Worm (Caenorhabditis elegans) whole organism, L2 larva: ENCODE measurements around the gene unc-98.
A peak's percentile ranks its signal among the peaks of the same experiment; 100 is the strongest.

Experiments
- C34F6.9 ChIP-seq: fragments of 150-350 bp; optimal IDR thresholded peaks from 2 replicates; lab custom pipeline; 2014; ENCODE audit warnings: missing biosample characterization, missing genetic modification characterization
- F13H6.1 ChIP-seq: sonication (generic microtip); optimal IDR thresholded peaks from 2 replicates; lab custom pipeline; 2016; ENCODE audit warnings: missing genetic modification characterization, missing compliant biosample characterization
- R02D3.7 ChIP-seq: fragments of 150-350 bp; optimal IDR thresholded peaks from 2 replicates; lab custom pipeline; 2014; ENCODE audit warnings: missing biosample characterization, missing genetic modification characterization
- ZK546.5 ChIP-seq: sonication (generic microtip); optimal IDR thresholded peaks from 2 replicates; lab custom pipeline; 2017; ENCODE audit warnings: missing biosample characterization, missing genetic modification characterization
- ama-1 ChIP-seq: fragments of 150-350 bp; optimal IDR thresholded peaks from 2 replicates; lab custom pipeline; 2018; ENCODE audit warnings: inconsistent platforms
- blmp-1 ChIP-seq: sonication (generic microtip); optimal IDR thresholded peaks from 2 replicates; lab custom pipeline; 2017; ENCODE audit warnings: missing genetic modification characterization, mild to moderate bottlenecking, missing compliant biosample characterization, antibody characterized with exemption, moderate library complexity; ENCODE audit not compliant: insufficient read depth
- ceh-16 ChIP-seq: fragments of 150-350 bp; optimal IDR thresholded peaks from 2 replicates; lab custom pipeline; 2014; ENCODE audit warnings: missing biosample characterization, missing genetic modification characterization
- ceh-82 ChIP-seq: fragments of 150-350 bp; optimal IDR thresholded peaks from 2 replicates; lab custom pipeline; 2014; ENCODE audit warnings: missing biosample characterization, missing genetic modification characterization
- crh-2 ChIP-seq: sonication (generic microtip); optimal IDR thresholded peaks from 2 replicates; lab custom pipeline; 2017; ENCODE audit warnings: missing biosample characterization, missing genetic modification characterization
- dmd-4 ChIP-seq: sonication (generic microtip); optimal IDR thresholded peaks from 2 replicates; lab custom pipeline; 2017; ENCODE audit warnings: missing biosample characterization, missing genetic modification characterization
- egl-27 ChIP-seq: sonication (generic microtip); optimal IDR thresholded peaks from 3 replicates; lab custom pipeline; 2017; ENCODE audit warnings: missing biosample characterization, missing genetic modification reagents, missing genetic modification characterization
- elt-1 ChIP-seq: fragments of 150-350 bp; optimal IDR thresholded peaks from 2 replicates; lab custom pipeline; 2014; ENCODE audit warnings: missing biosample characterization, missing genetic modification characterization
- elt-3 ChIP-seq: sonication (generic microtip); optimal IDR thresholded peaks from 2 replicates; lab custom pipeline; 2017; ENCODE audit warnings: missing biosample characterization, missing genetic modification characterization
- lin-11 ChIP-seq: fragments of 150-350 bp; sonication (generic microtip); optimal IDR thresholded peaks from 2 replicates; lab custom pipeline; 2014; ENCODE audit warnings: missing biosample characterization, missing genetic modification characterization, inconsistent platforms, mixed read lengths
- lin-13 ChIP-seq: fragments of 150-350 bp; optimal IDR thresholded peaks from 2 replicates; lab custom pipeline; 2014; ENCODE audit warnings: missing biosample characterization, missing genetic modification reagents, missing genetic modification characterization
- lin-39 ChIP-seq: fragments of 150-350 bp; optimal IDR thresholded peaks from 2 replicates; lab custom pipeline; 2014; ENCODE audit warnings: missing biosample characterization, missing genetic modification reagents, missing genetic modification characterization
- mab-5 ChIP-seq: fragments of 150-350 bp; optimal IDR thresholded peaks from 2 replicates; lab custom pipeline; 2014; ENCODE audit warnings: missing biosample characterization, missing genetic modification characterization
- mbf-1 ChIP-seq: sonication (generic microtip); optimal IDR thresholded peaks from 2 replicates; lab custom pipeline; 2017; ENCODE audit warnings: missing biosample characterization, missing genetic modification characterization
- mdl-1 ChIP-seq, 2 experiments: fragments of 150-350 bp in 1 of 2; sonication (generic microtip) in 1 of 2; optimal IDR thresholded peaks; 2 replicates each; lab custom pipeline; 2017; ENCODE audit warnings: missing biosample characterization in 2 of 2, missing genetic modification characterization in 2 of 2
- nhr-10 ChIP-seq: sonication (generic microtip); optimal IDR thresholded peaks from 2 replicates; lab custom pipeline; 2017; ENCODE audit warnings: missing biosample characterization, missing genetic modification characterization
- nhr-12 ChIP-seq: fragments of 150-350 bp; optimal IDR thresholded peaks from 2 replicates; lab custom pipeline; 2014; ENCODE audit warnings: missing biosample characterization, missing genetic modification characterization
- nhr-129 ChIP-seq: fragments of 150-350 bp; optimal IDR thresholded peaks from 2 replicates; lab custom pipeline; 2014; ENCODE audit warnings: missing biosample characterization, missing genetic modification characterization
- nhr-21 ChIP-seq: fragments of 150-350 bp; optimal IDR thresholded peaks from 2 replicates; lab custom pipeline; 2014; ENCODE audit warnings: missing biosample characterization, missing genetic modification characterization
- nhr-23 ChIP-seq: fragments of 150-350 bp; optimal IDR thresholded peaks from 2 replicates; lab custom pipeline; 2014; ENCODE audit warnings: missing biosample characterization, missing genetic modification reagents, missing genetic modification characterization
- nhr-237 ChIP-seq: fragments of 150-350 bp; optimal IDR thresholded peaks from 2 replicates; lab custom pipeline; 2014; ENCODE audit warnings: missing biosample characterization, missing genetic modification characterization
- nhr-25 ChIP-seq: fragments of 150-350 bp; sonication (generic microtip); optimal IDR thresholded peaks from 3 replicates; lab custom pipeline; 2014; ENCODE audit warnings: missing biosample characterization, missing genetic modification characterization
- nhr-77 ChIP-seq: fragments of 150-350 bp; optimal IDR thresholded peaks from 2 replicates; lab custom pipeline; 2014; ENCODE audit warnings: missing biosample characterization, missing genetic modification characterization
- sem-4 ChIP-seq: fragments of 150-350 bp; optimal IDR thresholded peaks from 2 replicates; lab custom pipeline; 2014; ENCODE audit warnings: missing biosample characterization, missing genetic modification reagents, missing genetic modification characterization
- sma-3 ChIP-seq: sonication (generic microtip); optimal IDR thresholded peaks from 2 replicates; lab custom pipeline; 2016; ENCODE audit warnings: missing genetic modification reagents, missing genetic modification characterization, missing compliant biosample characterization
- sma-9 ChIP-seq, 2 experiments: fragments of 150-350 bp in 1 of 2; sonication (generic microtip) in 1 of 2; optimal IDR thresholded peaks; 2 replicates each; lab custom pipeline; 2014 to 2016; ENCODE audit warnings: missing genetic modification characterization in 2 of 2, mild to moderate bottlenecking in 1 of 2, missing biosample characterization in 1 of 2, missing compliant biosample characterization in 1 of 2, missing genetic modification reagents in 1 of 2, moderate library complexity in 1 of 2
- snpc-4 ChIP-seq: fragments of 150-350 bp; optimal IDR thresholded peaks from 2 replicates; lab custom pipeline; 2014; ENCODE audit warnings: missing biosample characterization, missing genetic modification characterization
- ztf-1 ChIP-seq: fragments of 200-800 bp; sonication (Bioruptor generic); conservative IDR thresholded peaks from 2 replicates; pipeline ENCODE4 v1.3.6; 2022; ENCODE audit warnings: missing genetic modification characterization, missing compliant biosample characterization
- ztf-11 ChIP-seq: sonication (generic microtip); optimal IDR thresholded peaks from 2 replicates; lab custom pipeline; 2017; ENCODE audit warnings: missing biosample characterization, missing genetic modification characterization
- ztf-4 ChIP-seq: fragments of 150-350 bp; optimal IDR thresholded peaks from 2 replicates; lab custom pipeline; 2014; ENCODE audit warnings: missing biosample characterization, missing genetic modification characterization

The unc-98 gene

DNA sequence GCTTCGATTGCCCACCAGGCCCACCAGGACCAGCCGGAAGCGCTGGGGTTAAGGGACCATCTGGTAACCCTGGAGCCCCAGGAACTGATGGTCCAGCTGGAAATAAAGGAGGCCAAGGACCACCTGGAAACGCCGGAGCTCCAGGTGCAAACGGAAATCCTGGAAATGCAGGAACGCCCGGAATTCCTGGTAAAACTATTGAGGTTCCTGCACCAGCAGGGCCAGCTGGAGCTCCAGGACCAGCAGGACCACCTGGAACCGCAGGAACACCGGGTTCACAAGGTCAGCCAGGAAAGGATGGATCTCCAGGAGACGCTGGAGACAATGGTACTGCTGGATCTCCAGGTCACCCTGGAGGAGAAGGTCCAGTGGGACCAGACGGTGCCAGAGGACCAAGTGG lies 25.7 kb downstream of the unc-98 start:
- TF ChIP-seq snpc-4 (tag; lab: Kevin White, UChicago) (no peak), blmp-1 (no peak), dmd-4 (tag; lab: Kevin White, UChicago) (no peak), lin-11 (tag; lab: Kevin White, UChicago) (no peak), sem-4 (tag; lab: Kevin White, UChicago) (no peak), nhr-10 (tag; lab: Kevin White, UChicago) (no peak), mdl-1 (tag; optimal IDR thresholded peaks at IDR 0.05; lab: Kevin White, UChicago) (no peak), ama-1 (lab: Kevin White, UChicago) (no peak), nhr-129 (no peak), R02D3.7 (tag; lab: Kevin White, UChicago) (no peak)

DNA sequence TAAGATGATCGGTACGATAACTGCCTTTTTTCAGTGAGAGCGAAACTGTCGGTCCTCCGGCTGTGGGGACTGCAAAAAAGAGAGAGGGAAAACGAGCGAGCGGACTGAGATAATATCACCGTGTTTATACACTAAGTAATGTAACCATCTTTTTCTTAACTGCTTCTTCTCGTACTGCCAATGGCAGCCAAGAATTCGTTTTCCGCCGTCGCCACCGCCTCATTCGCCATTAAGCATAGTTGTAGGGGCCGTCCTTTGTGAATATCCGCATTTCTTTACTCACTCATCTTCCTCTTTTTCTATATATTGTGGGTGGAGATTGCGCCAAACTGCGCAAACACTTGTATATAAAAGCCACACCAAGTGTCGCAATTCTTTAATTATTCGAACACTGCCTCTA lies 26.9 kb downstream of the unc-98 start, which contains the start of gene col-174:
col-174 (plus strand) TSS at position 301 of the 400 bp plus-strand sequence.
- no peak for TF ChIP-seq ZK546.5 (tag; lab: Kevin White, UChicago)
- no peak for TF ChIP-seq mbf-1 (tag; lab: Kevin White, UChicago)
- TF ChIP-seq C34F6.9 (tag; lab: Kevin White, UChicago), result no peak
- TF ChIP-seq F13H6.1 (tag; lab: Kevin White, UChicago), result no peak
- TF ChIP-seq ztf-4 (tag; lab: Kevin White, UChicago), result no peak
- TF ChIP-seq nhr-25 (tag; lab: Kevin White, UChicago), result no peak

DNA sequence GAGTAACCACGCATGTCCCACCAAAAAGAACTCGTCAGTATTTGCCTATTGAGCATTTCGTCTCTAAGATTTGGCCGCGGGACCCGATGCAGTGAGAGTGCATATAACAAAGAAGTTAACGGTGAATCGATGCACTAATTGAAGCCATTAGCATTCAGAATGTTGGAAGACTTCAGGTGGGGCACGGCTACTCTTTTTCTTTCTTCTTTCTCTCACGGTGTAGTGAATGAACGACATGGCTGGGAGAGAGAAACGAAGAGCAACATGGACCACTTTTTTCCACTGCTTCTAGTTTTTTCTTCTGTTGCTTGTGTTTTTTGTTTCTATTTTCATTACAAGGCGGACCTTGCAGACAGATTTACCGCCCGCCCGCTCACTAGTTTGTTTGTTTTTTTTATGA lies 32.3 kb downstream of the unc-98 start:
- TF ChIP-seq nhr-21 (tag; lab: Kevin White, UChicago) (no peak), ztf-1 (GFP tag; lab: Robert Waterston, UW) (no peak), ceh-16 (tag; lab: Kevin White, UChicago) (no peak), nhr-23 (tag; lab: Kevin White, UChicago) (no peak), egl-27 (tag; lab: Kevin White, UChicago) (no peak), ztf-11 (tag; lab: Kevin White, UChicago) (no peak), nhr-25 (tag; lab: Kevin White, UChicago) (no peak), C34F6.9 (tag; lab: Kevin White, UChicago) (no peak)

DNA sequence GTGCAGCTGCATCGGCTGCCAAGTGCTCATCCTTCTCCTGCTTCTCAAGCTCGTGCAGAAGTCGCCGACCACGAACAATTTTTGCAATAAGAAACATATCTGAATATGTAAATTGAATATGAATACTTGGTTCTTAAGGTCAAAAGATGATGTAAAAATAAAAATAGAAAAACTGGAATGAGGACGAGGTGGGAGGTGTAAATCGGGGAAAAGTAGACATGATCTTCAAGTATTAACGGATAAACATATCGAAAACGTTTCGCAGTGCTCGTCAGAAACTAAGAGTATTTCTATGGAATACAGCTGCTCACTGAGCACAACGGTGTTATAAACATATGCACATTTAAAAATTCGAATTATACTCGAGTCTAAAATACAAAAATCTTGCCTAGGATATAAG lies 33.4 kb downstream of the unc-98 start, which contains the start of gene glb-16:
glb-16 (minus strand) TSS at position 101 of the 400 bp plus-strand sequence.
- TF ChIP-seq nhr-12 (tag; lab: Kevin White, UChicago), result no peak
- TF ChIP-seq dmd-4 (tag; lab: Kevin White, UChicago), result no peak
- TF ChIP-seq lin-13 (GFP tag; lab: Kevin White, UChicago), result no peak
- TF ChIP-seq elt-3 (tag; lab: Kevin White, UChicago), result no peak
- TF ChIP-seq nhr-23 (tag; lab: Kevin White, UChicago), result no peak
- TF ChIP-seq ztf-4 (tag; lab: Kevin White, UChicago), result no peak
- no peak for TF ChIP-seq ZK546.5 (tag; lab: Kevin White, UChicago)
- TF ChIP-seq lin-11 (tag; lab: Kevin White, UChicago), result no peak
- no peak for TF ChIP-seq mab-5 (tag; lab: Kevin White, UChicago)
- TF ChIP-seq ztf-11 (tag; lab: Kevin White, UChicago), result no peak
- TF ChIP-seq crh-2 (tag; lab: Kevin White, UChicago), result no peak
- TF ChIP-seq mdl-1 (tag; optimal IDR thresholded peaks at IDR 0.05; lab: Kevin White, UChicago), result no peak
- no peak for TF ChIP-seq ceh-82 (tag; lab: Kevin White, UChicago)
- no peak for TF ChIP-seq C34F6.9 (tag; lab: Kevin White, UChicago)
- TF ChIP-seq mbf-1 (tag; lab: Kevin White, UChicago), result no peak
- TF ChIP-seq, all 48 proteins: peak for 0

DNA sequence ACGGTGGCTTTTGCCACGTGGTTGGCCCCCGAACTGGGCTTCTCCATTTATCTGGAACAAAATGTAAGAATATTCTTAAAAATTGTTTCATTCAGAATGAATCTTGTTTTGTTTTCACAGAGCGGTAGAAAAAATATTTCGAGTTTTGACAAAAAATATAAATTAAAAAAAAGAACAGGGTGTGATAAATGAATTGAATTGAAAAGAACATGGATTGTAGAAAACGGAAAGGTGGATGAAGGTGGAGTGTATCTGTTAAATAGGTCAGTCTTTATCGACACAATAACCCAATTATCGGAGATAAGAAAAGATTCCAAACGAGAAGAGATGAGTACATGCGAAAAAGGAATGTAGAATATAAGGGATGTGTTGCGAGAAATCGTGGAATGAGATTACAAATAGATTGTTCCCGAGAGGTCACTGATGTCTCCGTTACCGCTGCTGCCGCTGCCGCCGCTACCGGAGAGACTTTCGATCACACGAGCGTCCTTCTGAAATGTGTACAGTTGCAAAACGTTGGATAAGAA lies 35.6 kb downstream of the unc-98 start, which contains the start of gene dpy-7:
dpy-7 (minus strand) TSS at position 51 of the 527 bp plus-strand sequence.
- TF ChIP-seq sma-9 (GFP tag; optimal IDR thresholded peaks at IDR 0.05; lab: Kevin White, UChicago), result peak; percentile 4
- no peak for TF ChIP-seq sma-9 (tag; optimal IDR thresholded peaks at IDR 0.05; lab: Kevin White, UChicago)
- no peak for TF ChIP-seq sma-3 (GFP tag; lab: Kevin White, UChicago)
- no peak for TF ChIP-seq ztf-1 (GFP tag; lab: Robert Waterston, UW)
- no peak for TF ChIP-seq ztf-11 (tag; lab: Kevin White, UChicago)
- no peak for TF ChIP-seq mab-5 (tag; lab: Kevin White, UChicago)
- TF ChIP-seq nhr-21 (tag; lab: Kevin White, UChicago), result peak; percentile 35
- no peak for TF ChIP-seq lin-39 (tag; lab: Kevin White, UChicago)
- no peak for TF ChIP-seq crh-2 (tag; lab: Kevin White, UChicago)
- TF ChIP-seq sem-4 (tag; lab: Kevin White, UChicago), result no peak
- peak; percentile 65 for TF ChIP-seq elt-1 (tag; lab: Kevin White, UChicago)
- no peak for TF ChIP-seq lin-11 (tag; lab: Kevin White, UChicago)
- no peak for TF ChIP-seq mdl-1 (tag; optimal IDR thresholded peaks at IDR 0.05; lab: Kevin White, UChicago)
- no peak for TF ChIP-seq nhr-237 (tag; lab: Kevin White, UChicago)
- TF ChIP-seq nhr-77 (tag; lab: Kevin White, UChicago), result no peak
- TF ChIP-seq ztf-4 (tag; lab: Kevin White, UChicago), result no peak
